Worm (Caenorhabditis elegans) whole organism, L1 larva: ENCODE measurements around the gene prdx-6.

Experiments
- blmp-1 ChIP-seq: fragments of 150-350 bp; optimal IDR thresholded peaks from 2 replicates; lab custom pipeline; 2014; ENCODE audit warnings: missing biosample characterization, missing genetic modification characterization
- ceh-82 ChIP-seq, 3 experiments: fragments of 150-350 bp in 1 of 3; sonication (generic microtip) in 2 of 3; optimal IDR thresholded peaks; 2 replicates each; lab custom pipeline; 2014 to 2017; ENCODE audit warnings: missing biosample characterization in 3 of 3, missing genetic modification characterization in 3 of 3
- efl-1 ChIP-seq, 4 experiments: fragments of 150-350 bp; optimal IDR thresholded peaks in 3 of 4; peaks in 1 of 4; 1 replicate in 1 of 4; 2 replicates in 3 of 4; lab custom pipeline; 2014; ENCODE audit warnings: missing biosample characterization in 2 of 4, missing genetic modification characterization in 2 of 4, missing genetic modification reagents in 2 of 4
- nhr-85 ChIP-seq: sonication (generic microtip); peaks from one replicate; lab custom pipeline; 2016; ENCODE audit warnings: missing genetic modification characterization, inconsistent platforms, missing compliant biosample characterization

DNA sequence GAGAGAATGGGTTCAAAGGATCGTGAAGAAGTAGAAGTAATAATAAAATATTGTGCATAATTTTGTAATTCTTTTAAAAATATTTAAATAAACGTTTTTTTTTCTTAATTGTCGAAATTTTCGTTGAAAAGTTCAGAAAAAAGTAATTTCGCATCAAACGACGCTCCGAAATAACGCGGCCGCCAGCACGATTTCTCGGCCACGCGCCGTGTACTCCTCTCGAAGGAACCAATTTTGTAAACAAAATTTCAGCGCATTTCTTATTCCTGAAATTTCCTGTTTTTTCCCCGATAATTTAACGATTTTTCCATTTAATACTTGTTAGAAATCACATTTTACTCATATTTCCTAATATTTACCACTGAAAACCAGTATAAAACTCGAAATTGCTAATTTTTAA, 26.3 kb upstream of the prdx-6 start, which contains the start of gene Y38C1AA.12:
- TF ChIP-seq nhr-85 (tag; lab: Kevin White, UChicago) (peak; percentile 96), ceh-82 (tag; optimal IDR thresholded peaks at IDR 0.05; lab: Kevin White, UChicago) (peak; percentile 78 to 88 (median 79)), efl-1 (optimal IDR thresholded peaks at IDR 0.05; lab: Kevin White, UChicago) (peak; percentile 77 to 78), efl-1 (GFP tag; optimal IDR thresholded peaks at IDR 0.05 in 1 of 2; lab: Kevin White, UChicago) (peak; percentile 77 to 97), blmp-1 (peak; percentile 50)
